Worm (Caenorhabditis elegans): ENCODE measurements around the gene sel-8.

The sel-8 gene

DNA sequence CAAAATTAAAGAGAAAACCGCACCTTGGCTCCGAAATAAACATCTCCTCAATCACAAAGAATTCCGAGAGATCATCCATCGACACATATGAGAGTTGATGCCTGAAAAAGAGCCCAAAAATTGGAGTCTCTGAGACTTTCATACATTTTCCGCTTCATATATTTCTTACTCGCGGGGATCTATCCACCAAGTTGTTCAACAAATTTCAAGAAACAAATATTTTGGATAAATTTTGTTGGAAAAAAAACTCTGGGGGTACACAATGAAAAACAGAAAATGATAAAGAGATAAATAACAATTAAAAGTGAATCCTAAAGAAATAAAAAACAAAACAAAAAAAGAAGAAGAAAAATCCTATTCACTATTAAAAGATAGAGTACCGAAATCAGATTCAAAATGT is at the start of gene sel-8:
sel-8 (minus strand) TSS at position 101 of the 400 bp plus-strand sequence.
- TF ChIP-seq Y79H2A.3 (GFP tag; conservative IDR thresholded peaks at IDR 0.05) = no peak
- TF ChIP-seq T26A5.8 (tag; optimal IDR thresholded peaks at IDR 0.05) = no peak
- TF ChIP-seq ztf-25 (GFP tag; IDR thresholded peaks at IDR 0.05) = no peak
- no peak for TF ChIP-seq gei-17 (GFP tag; optimal IDR thresholded peaks at IDR 0.05)

- TF ChIP-seq him-1 (tag; optimal IDR thresholded peaks at IDR 0.05) = no peak
- TF ChIP-seq Y53G8AR.9 (GFP tag; conservative IDR thresholded peaks at IDR 0.05) = no peak
- TF ChIP-seq attf-3 (GFP tag; conservative IDR thresholded peaks at IDR 0.05) = no peak
- TF ChIP-seq F33H1.4 (GFP tag; IDR thresholded peaks at IDR 0.05) = no peak
- TF ChIP-seq tbp1 (GFP tag; optimal IDR thresholded peaks at IDR 0.05) = no peak
- TF ChIP-seq Y67H2A.10 (GFP tag; conservative IDR thresholded peaks at IDR 0.05) = no peak
- no peak for TF ChIP-seq ztf-22 (GFP tag; optimal IDR thresholded peaks at IDR 0.05)
- no peak for TF ChIP-seq ztf-25 (GFP tag; IDR thresholded peaks at IDR 0.05)
- no peak for TF ChIP-seq lin-35 (GFP tag; optimal IDR thresholded peaks at IDR 0.05)
- TF ChIP-seq snpc-3.4 (tag; optimal IDR thresholded peaks at IDR 0.05) = no peak
- no peak for TF ChIP-seq K12H6.12 (tag; optimal IDR thresholded peaks at IDR 0.05)
- no peak for TF ChIP-seq Y79H2A.3 (GFP tag; conservative IDR thresholded peaks at IDR 0.05)
- no peak for TF ChIP-seq B0035.1 (tag; optimal IDR thresholded peaks at IDR 0.05)
- no peak for TF ChIP-seq ceh-91 (GFP tag; IDR thresholded peaks at IDR 0.05)
- no peak for TF ChIP-seq mcd-1 (GFP tag; IDR thresholded peaks at IDR 0.05)
- no peak for TF ChIP-seq hlh-12 (tag; optimal IDR thresholded peaks at IDR 0.05)
These were observed 48.5 kb upstream of the sel-8 start for ce11 chrIII:3675480-3675879.

DNA sequence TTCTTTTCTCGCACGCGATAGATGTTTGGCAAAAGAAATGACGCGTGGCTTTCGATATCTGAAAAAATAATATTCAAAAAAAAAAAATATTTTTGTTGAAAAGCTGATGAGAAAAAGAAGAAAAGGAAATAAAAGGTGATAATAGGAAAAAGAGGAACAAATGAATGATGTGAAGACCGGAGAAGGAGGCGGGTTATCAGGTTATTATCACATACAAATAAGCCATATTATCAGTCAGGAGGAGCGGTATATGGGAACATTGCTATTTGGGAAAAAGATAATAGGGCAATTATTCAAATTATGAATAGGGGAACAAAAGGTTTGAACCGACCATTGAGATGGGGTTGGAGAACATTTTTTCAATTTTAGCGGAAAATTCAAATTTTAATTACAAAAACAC is 47.2 kb upstream of the sel-8 start:
- TF ChIP-seq somi-1 (GFP tag; optimal IDR thresholded peaks at IDR 0.05) (no peak), let-607 (tag; optimal IDR thresholded peaks at IDR 0.05) (no peak), tbp1 (GFP tag; optimal IDR thresholded peaks at IDR 0.05) (no peak), ZK185.1 (tag; optimal IDR thresholded peaks at IDR 0.05; ENCODE audit: poor library complexity, severe bottlenecking) (no peak), ceh-27 (GFP tag; optimal IDR thresholded peaks at IDR 0.05) (no peak), hsf-1 (GFP tag; IDR thresholded peaks at IDR 0.05) (no peak), mxl-1 (tag; optimal IDR thresholded peaks at IDR 0.05) (no peak)

DNA sequence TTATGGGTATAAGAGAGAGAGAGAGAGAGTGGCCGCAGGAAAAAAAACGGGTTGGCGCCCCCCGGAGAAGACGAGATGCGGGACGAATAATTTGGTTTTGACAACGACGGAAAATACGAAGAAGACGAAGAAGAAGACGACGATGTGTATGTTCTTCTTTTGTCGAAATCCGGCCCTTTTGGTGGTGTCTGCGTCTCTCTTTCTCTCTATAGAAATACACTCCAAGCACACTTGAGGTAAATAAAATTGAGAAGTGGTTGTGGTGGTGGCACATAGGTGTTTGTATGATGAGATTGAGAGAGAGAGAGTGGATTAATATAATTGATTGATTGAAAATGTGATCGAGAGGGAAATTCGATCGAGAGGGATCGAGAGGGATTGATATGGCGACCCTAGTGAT is 45.9 kb upstream of the sel-8 start:
- no peak for TF ChIP-seq nfya-2 (GFP tag; IDR thresholded peaks at IDR 0.05)
- TF ChIP-seq nhr-90 (tag; optimal IDR thresholded peaks at IDR 0.05) = no peak
- no peak for TF ChIP-seq egrh-3 (GFP tag; IDR thresholded peaks at IDR 0.05)
- TF ChIP-seq D2030.7 (GFP tag; IDR thresholded peaks at IDR 0.05) = no peak
- TF ChIP-seq snpc-4 (GFP tag; optimal IDR thresholded peaks at IDR 0.05) = no peak
- TF ChIP-seq snpc-4 (tag; optimal IDR thresholded peaks at IDR 0.05) = no peak
- TF ChIP-seq egl-44 (GFP tag; IDR thresholded peaks at IDR 0.05) = no peak
- no peak for TF ChIP-seq sea-2 (GFP tag; IDR thresholded peaks at IDR 0.05)
- TF ChIP-seq atf-7 (tag; optimal IDR thresholded peaks at IDR 0.05) = no peak
- no peak for TF ChIP-seq athp-1 (tag; optimal IDR thresholded peaks at IDR 0.05)
- peak; percentile 22 for TF ChIP-seq K12H6.12 (tag; optimal IDR thresholded peaks at IDR 0.05)
- no peak for TF ChIP-seq tbp1 (GFP tag; optimal IDR thresholded peaks at IDR 0.05)
- TF ChIP-seq zfh-2 (GFP tag; conservative IDR thresholded peaks at IDR 0.05) = no peak
- TF ChIP-seq lin-40 (tag; optimal IDR thresholded peaks at IDR 0.05) = peak; percentile 11
- TF ChIP-seq lin-35 (GFP tag; optimal IDR thresholded peaks at IDR 0.05) = peak in 1 of 3 experiments; percentile 2
- TF ChIP-seq cebp-1 (GFP tag; IDR thresholded peaks at IDR 0.05) = no peak
- TF ChIP-seq cebp-1 (tag; optimal IDR thresholded peaks at IDR 0.05) = peak; percentile 21
- no peak for TF ChIP-seq F33H1.4 (GFP tag; IDR thresholded peaks at IDR 0.05)
- peak; percentile 89 for TF ChIP-seq ceh-27 (GFP tag; optimal IDR thresholded peaks at IDR 0.05)
- TF ChIP-seq nhr-27 (tag; optimal IDR thresholded peaks at IDR 0.05) = no peak

Measured in whole organism, young adult.